Fruit fly (Drosophila melanogaster): ENCODE data around the gene Plp.

DNA sequence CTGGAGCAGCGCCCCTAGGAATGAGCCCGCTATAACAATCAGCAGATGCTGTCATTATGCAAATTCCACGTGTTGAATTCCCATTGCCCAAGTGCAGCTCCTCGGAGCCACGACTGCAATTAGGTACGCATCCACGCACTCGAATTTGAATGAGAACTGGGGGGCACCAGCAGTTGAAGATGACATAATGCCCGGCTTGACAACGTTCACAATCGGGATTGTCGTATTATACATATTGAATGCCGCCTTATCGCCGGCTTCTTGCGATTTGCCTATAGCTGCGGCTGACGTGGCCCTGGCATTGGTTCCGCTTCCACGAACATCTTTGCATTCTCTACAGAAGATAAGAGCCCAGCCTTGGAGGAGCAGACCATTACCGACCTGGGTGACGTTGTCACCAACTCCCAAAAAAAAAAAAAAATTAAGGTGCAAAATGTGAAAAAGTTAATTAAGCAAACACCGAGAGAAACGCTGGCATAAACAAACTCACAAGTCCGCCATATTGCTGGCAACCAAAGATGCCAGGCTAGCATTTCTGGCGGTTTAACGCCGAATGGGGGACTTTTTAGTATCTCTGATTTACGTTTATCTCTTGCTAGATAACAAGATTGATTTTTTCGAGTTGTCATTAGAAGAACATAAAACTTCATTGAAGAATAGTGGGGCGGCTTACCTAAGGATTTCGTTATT, 45.9 kb upstream of the Plp start:
- no peak for TF ChIP-seq EcR (GFP tag; optimal IDR thresholded peaks at IDR 0.05)
- TF ChIP-seq CG12605 (GFP tag; IDR thresholded peaks at IDR 0.05), result no peak
- no peak for TF ChIP-seq CG4496 (GFP tag; IDR thresholded peaks at IDR 0.05)
- no peak for TF ChIP-seq fd96Ca (GFP tag; IDR thresholded peaks at IDR 0.05)
- TF ChIP-seq gl (tag; optimal IDR thresholded peaks at IDR 0.05), result no peak
- no peak for TF ChIP-seq Snoo (tag; optimal IDR thresholded peaks at IDR 0.05)
- no peak for TF ChIP-seq CG8159 (tag; optimal IDR thresholded peaks at IDR 0.05)
- no peak for TF ChIP-seq Pif1B (GFP tag; optimal IDR thresholded peaks at IDR 0.05)
